Worm (Caenorhabditis elegans): Measurements from ENCODE around the gene C16C10.1.

DNA sequence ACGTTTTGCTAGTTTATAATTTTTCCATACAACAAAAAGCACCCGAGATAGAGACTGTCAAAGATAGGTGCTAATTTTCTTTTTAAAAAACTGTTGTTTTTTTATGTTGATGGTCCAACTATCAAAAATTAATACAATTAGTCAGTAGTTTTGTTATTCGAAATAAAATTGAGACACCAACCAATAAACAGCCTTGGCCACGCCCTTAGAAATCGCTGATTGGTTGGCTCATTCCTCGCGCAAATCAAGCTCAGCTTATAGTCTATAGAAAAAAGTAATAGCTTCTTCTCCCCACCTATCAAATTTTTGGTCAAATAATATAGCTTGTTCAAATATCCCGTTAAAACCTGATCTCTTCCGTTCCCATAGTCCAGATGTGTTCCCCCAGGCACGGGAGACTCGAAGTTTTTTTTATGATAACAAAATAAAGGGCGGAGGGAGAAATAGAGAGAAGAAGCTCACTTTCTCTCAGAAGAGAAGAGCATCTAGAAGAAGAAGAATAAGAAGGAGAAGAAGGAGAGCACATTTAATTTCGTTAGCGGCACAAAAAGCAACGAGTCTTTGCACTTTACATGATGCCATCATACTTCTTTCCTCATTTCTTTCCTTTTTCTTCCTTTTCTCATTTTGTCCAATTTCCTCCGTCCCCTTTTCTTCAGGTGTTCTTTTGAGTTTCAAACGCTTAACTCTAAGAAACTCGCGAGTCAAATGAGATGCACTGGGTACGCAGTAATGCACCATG is 49.3 kb downstream of the C16C10.1 start:
- TF ChIP-seq nhr-23 (tag; optimal IDR thresholded peaks at IDR 0.05) (no peak), R02D3.7 (tag; optimal IDR thresholded peaks at IDR 0.05) (no peak), elt-3 (tag; optimal IDR thresholded peaks at IDR 0.05) (no peak), mdl-1 (tag; optimal IDR thresholded peaks at IDR 0.05) (no peak), sem-4 (tag; optimal IDR thresholded peaks at IDR 0.05) (no peak), C34F6.9 (tag; optimal IDR thresholded peaks at IDR 0.05) (no peak), nhr-237 (tag; optimal IDR thresholded peaks at IDR 0.05) (no peak)
